Fruit fly (Drosophila melanogaster) whole organism, wandering third instar larva: ENCODE data around the gene Trmt112.
A peak's percentile ranks its signal among the peaks of the same experiment; 100 is the strongest.

Source experiments
- Abd-B ChIP-seq: fragments of >200 bp; optimal IDR thresholded peaks from 2 replicates; lab custom pipeline; 2017; ENCODE audit warnings: missing biosample characterization, missing genetic modification characterization
- CG32264 ChIP-seq: fragments of 200-800 bp; sonication (Bioruptor generic); optimal IDR thresholded peaks from 2 replicates; lab custom pipeline; 2016; ENCODE audit warnings: missing biosample characterization, missing genetic modification characterization
- CG9705 ChIP-seq: fragments of 200-800 bp; sonication (Bioruptor generic); optimal IDR thresholded peaks from 2 replicates; lab custom pipeline; 2018; ENCODE audit warnings: missing biosample characterization, mild to moderate bottlenecking, missing genetic modification characterization
- CrebA ChIP-seq: fragments of 200-800 bp; sonication (Bioruptor generic); optimal IDR thresholded peaks from 2 replicates; lab custom pipeline; 2016; ENCODE audit warnings: missing biosample characterization, mild to moderate bottlenecking, missing genetic modification characterization, borderline replicate concordance
- Dfd ChIP-seq: fragments of >200 bp; optimal IDR thresholded peaks from 2 replicates; lab custom pipeline; 2017; ENCODE audit warnings: missing biosample characterization, missing genetic modification characterization
- Dif ChIP-seq: fragments of 200-275, 200-300 bp; sonication (Bioruptor generic); optimal IDR thresholded peaks from 2 replicates; lab custom pipeline; 2018; ENCODE audit warnings: missing biosample characterization, missing genetic modification characterization; ENCODE audit not compliant: partially characterized antibody
- GATAd ChIP-seq: sonication (Bioruptor generic); optimal IDR thresholded peaks from 2 replicates; lab custom pipeline; 2016; ENCODE audit warnings: missing biosample characterization, missing genetic modification characterization
- HLH106 ChIP-seq: fragments of 200-800 bp; optimal IDR thresholded peaks from 3 replicates; lab custom pipeline; 2019; ENCODE audit warnings: missing biosample characterization, mild to moderate bottlenecking, missing genetic modification characterization, moderate library complexity
- Hnf4 ChIP-seq: fragments of 200-800 bp; sonication (Bioruptor generic); optimal IDR thresholded peaks from 2 replicates; lab custom pipeline; 2016; ENCODE audit warnings: missing biosample characterization, mild to moderate bottlenecking, missing genetic modification characterization
- Hr78 ChIP-seq: fragments of >200 bp; optimal IDR thresholded peaks from 2 replicates; lab custom pipeline; 2017; ENCODE audit warnings: missing biosample characterization, missing genetic modification characterization
- Jra ChIP-seq: sonication (Bioruptor generic); optimal IDR thresholded peaks from 2 replicates; lab custom pipeline; 2016; ENCODE audit warnings: missing biosample characterization, missing genetic modification characterization
- Mio ChIP-seq: sonication (Bioruptor generic); optimal IDR thresholded peaks from 2 replicates; lab custom pipeline; 2016; ENCODE audit warnings: missing biosample characterization, missing genetic modification characterization
- Myc ChIP-seq: fragments of >200 bp; optimal IDR thresholded peaks from 2 replicates; lab custom pipeline; 2017
- N ChIP-seq: fragments of >200 bp; optimal IDR thresholded peaks from 2 replicates; lab custom pipeline; 2018; ENCODE audit warnings: missing biosample characterization, missing external identifiers, missing genetic modification characterization
- OdsH ChIP-seq: fragments of 200-800 bp; sonication (Bioruptor generic); optimal IDR thresholded peaks from 2 replicates; lab custom pipeline; 2016; ENCODE audit warnings: missing biosample characterization, mild to moderate bottlenecking, missing genetic modification characterization
- Rel ChIP-seq, 2 experiments: fragments of 200-800 bp; sonication (Bioruptor generic) in 1 of 2; optimal IDR thresholded peaks; 2 replicates in 1 of 2; 3 replicates in 1 of 2; lab custom pipeline; 2016 to 2019; ENCODE audit warnings: mild to moderate bottlenecking in 2 of 2, missing biosample characterization in 2 of 2, missing genetic modification characterization in 2 of 2, moderate library complexity in 1 of 2
- Sp1 ChIP-seq: fragments of 200-800 bp; sonication (Bioruptor generic); optimal IDR thresholded peaks from 3 replicates; lab custom pipeline; 2019; ENCODE audit warnings: missing biosample characterization, mild to moderate bottlenecking, missing genetic modification characterization, moderate library complexity
- Vsx2 ChIP-seq: fragments of 200-300, 225-300 bp; sonication (Bioruptor generic); optimal IDR thresholded peaks from 2 replicates; lab custom pipeline; 2018; ENCODE audit warnings: missing biosample characterization, missing genetic modification characterization; ENCODE audit not compliant: partially characterized antibody
- br ChIP-seq: fragments of 200-800 bp; sonication (Bioruptor generic); optimal IDR thresholded peaks from 2 replicates; lab custom pipeline; 2016; ENCODE audit warnings: missing biosample characterization, missing genetic modification characterization
- brk ChIP-seq: fragments of 200-800 bp; sonication (Bioruptor generic); optimal IDR thresholded peaks from 2 replicates; lab custom pipeline; 2016; ENCODE audit warnings: missing biosample characterization, mild to moderate bottlenecking, missing genetic modification characterization
- dl ChIP-seq, 2 experiments: fragments of 175-275, 200-275 bp in 1 of 2; fragments of 200-275 bp in 1 of 2; sonication (Bioruptor generic); optimal IDR thresholded peaks; lab custom pipeline; 2018; ENCODE audit warnings: mild to moderate bottlenecking in 2 of 2, missing biosample characterization in 2 of 2, missing genetic modification characterization in 2 of 2, moderate library complexity in 2 of 2; ENCODE audit not compliant: partially characterized antibody in 2 of 2, insufficient read depth in 1 of 2
- dmrt93B ChIP-seq: fragments of 200-800 bp; sonication (Bioruptor generic); optimal IDR thresholded peaks from 2 replicates; lab custom pipeline; 2018; ENCODE audit warnings: missing biosample characterization, mild to moderate bottlenecking, missing genetic modification characterization
- dsf ChIP-seq: sonication (Bioruptor generic); optimal IDR thresholded peaks from 2 replicates; lab custom pipeline; 2016; ENCODE audit warnings: missing biosample characterization, missing genetic modification characterization, borderline replicate concordance
- ey ChIP-seq: fragments of 200-800 bp; sonication (Bioruptor generic); optimal IDR thresholded peaks from 2 replicates; lab custom pipeline; 2016; ENCODE audit warnings: missing biosample characterization, missing genetic modification characterization
- foxo ChIP-seq, 2 experiments: fragments of 200-800 bp; sonication (Bioruptor generic); optimal IDR thresholded peaks; 2 replicates in 1 of 2; 3 replicates in 1 of 2; lab custom pipeline; 2016 to 2017; ENCODE audit warnings: missing biosample characterization in 2 of 2, missing genetic modification characterization in 2 of 2
- fru ChIP-seq: fragments of 200-800 bp; sonication (Bioruptor generic); optimal IDR thresholded peaks from 3 replicates; lab custom pipeline; 2016; ENCODE audit warnings: missing biosample characterization, mild to moderate bottlenecking, missing genetic modification characterization
- h ChIP-seq: fragments of 200-800 bp; sonication (Bioruptor generic); optimal IDR thresholded peaks from 3 replicates; lab custom pipeline; 2016; ENCODE audit warnings: missing biosample characterization, mild to moderate bottlenecking, missing genetic modification characterization
- jim ChIP-seq: fragments of 175-275, 200-325 bp; sonication (Bioruptor generic); optimal IDR thresholded peaks from 2 replicates; lab custom pipeline; 2016; ENCODE audit warnings: missing biosample characterization, mild to moderate bottlenecking, missing genetic modification characterization
- lola ChIP-seq: fragments of >200 bp; optimal IDR thresholded peaks from 2 replicates; lab custom pipeline; 2017; ENCODE audit warnings: missing biosample characterization, missing genetic modification characterization
- pan ChIP-seq: fragments of >200 bp; optimal IDR thresholded peaks from 2 replicates; lab custom pipeline; 2017
- psq ChIP-seq: fragments of 200-800 bp; sonication (Bioruptor generic); optimal IDR thresholded peaks from 3 replicates; lab custom pipeline; 2017; ENCODE audit warnings: missing biosample characterization, mild to moderate bottlenecking, missing genetic modification characterization, moderate library complexity
- rgr ChIP-seq: fragments of 200-800 bp; sonication (Bioruptor generic); optimal IDR thresholded peaks from 3 replicates; lab custom pipeline; 2016; ENCODE audit warnings: missing biosample characterization, mild to moderate bottlenecking, missing genetic modification characterization
- sage ChIP-seq: fragments of 200-800 bp; sonication (Bioruptor generic); optimal IDR thresholded peaks from 2 replicates; lab custom pipeline; 2016; ENCODE audit warnings: missing biosample characterization, mild to moderate bottlenecking, missing genetic modification characterization
- sv ChIP-seq: fragments of 200-800 bp; sonication (Bioruptor generic); optimal IDR thresholded peaks from 3 replicates; lab custom pipeline; 2016; ENCODE audit warnings: missing biosample characterization, missing genetic modification characterization
- usp ChIP-seq: fragments of >200 bp; optimal IDR thresholded peaks from 2 replicates; lab custom pipeline; 2017; ENCODE audit warnings: missing biosample characterization, missing genetic modification characterization
- woc ChIP-seq: sonication (Bioruptor generic); optimal IDR thresholded peaks from 2 replicates; lab custom pipeline; 2016; ENCODE audit warnings: missing biosample characterization, mild to moderate bottlenecking, missing genetic modification characterization

Gene Trmt112

DNA sequence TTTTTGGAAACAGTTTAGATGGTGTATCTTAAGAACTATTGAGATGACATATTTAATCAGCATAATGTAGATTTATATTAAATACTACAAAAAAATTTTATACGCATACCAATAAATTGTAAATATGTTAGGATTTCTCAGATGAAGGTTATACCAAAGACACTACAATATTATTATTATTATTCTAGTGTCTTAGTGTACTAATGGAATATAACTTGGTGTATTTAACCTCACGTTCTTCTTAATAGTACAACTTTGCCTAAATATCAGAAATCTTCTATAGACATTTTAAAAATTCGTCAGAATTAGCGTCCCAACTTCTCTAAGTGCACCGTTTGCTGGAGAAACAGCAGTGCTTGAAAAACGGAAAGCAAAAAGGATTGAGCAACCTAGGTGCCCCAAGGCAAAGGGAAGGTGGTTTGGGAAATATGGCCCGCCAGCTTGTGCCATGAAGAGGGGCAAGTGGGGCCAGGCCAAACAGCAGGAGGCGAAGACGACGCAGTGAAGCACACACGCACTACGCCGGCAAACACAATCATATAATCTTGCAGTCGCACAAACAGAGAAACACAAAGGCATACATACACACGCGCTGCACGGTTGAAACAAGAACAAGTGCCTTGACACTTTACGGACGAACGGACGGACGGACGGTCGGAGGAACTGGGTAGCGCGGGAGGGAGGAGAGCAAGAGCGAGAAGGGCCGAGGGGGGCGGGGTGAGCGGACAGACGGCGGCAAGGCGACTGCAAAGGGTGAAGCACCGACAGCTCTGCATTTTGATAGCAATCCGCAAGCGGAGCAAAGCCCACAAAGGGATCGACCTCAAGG lies 36.5 kb upstream of the Trmt112 start:
- TF ChIP-seq foxo (GFP tag; optimal IDR thresholded peaks at IDR 0.05; lab: Kevin White, UChicago) (peak in 1 of 2 experiments; percentile 42), Sp1 (GFP tag; lab: Kevin White, UChicago) (peak; percentile 36), Abd-B (GFP tag; lab: Kevin White, UChicago) (no peak), Rel (GFP tag; optimal IDR thresholded peaks at IDR 0.05; lab: Kevin White, UChicago) (no peak), Rel (tag; optimal IDR thresholded peaks at IDR 0.05; lab: Kevin White, UChicago) (peak; percentile 87), Dif (peak; percentile 2), brk (no peak), h (GFP tag; lab: Kevin White, UChicago) (peak; percentile 31), HLH106 (tag; lab: Kevin White, UChicago) (peak; percentile 43), Vsx2 (GFP tag; lab: Kevin White, UChicago) (peak; percentile 12), jim (no peak), psq (GFP tag; lab: Kevin White, UChicago) (no peak), CG9705 (GFP tag; lab: Kevin White, UChicago) (no peak), OdsH (peak; percentile 10), dl (GFP tag; optimal IDR thresholded peaks at IDR 0.05; lab: Kevin White, UChicago; ENCODE audit: insufficient read depth in 1 of 2, partially characterized antibody in 2 of 2) (peak in 1 of 2 experiments; percentile 59), woc (GFP tag; lab: Kevin White, UChicago) (peak; percentile 48)

DNA sequence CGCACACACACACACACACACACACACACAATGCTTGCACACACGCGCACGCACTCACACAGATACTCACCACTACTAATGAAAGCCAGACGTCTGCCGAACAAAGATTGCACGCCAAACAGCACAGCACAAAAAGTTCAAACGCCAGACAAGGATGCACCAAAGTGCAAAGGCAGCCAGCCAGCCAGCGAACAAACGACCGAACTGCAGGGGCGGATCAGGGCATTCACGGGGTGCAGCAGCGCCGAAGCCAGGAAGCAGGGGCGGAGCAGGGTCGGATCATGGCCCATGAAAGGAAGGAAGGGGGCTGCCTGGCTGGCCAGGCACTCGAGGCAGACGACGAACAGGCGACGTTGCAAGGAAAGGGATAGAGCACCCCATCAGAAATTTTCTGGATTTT lies 35.9 kb upstream of the Trmt112 start:
- TF ChIP-seq lola (GFP tag; lab: Kevin White, UChicago) (no peak), Rel (GFP tag; optimal IDR thresholded peaks at IDR 0.05; lab: Kevin White, UChicago) (peak; percentile 24), Rel (tag; optimal IDR thresholded peaks at IDR 0.05; lab: Kevin White, UChicago) (no peak), jim (peak; percentile 5), fru (GFP tag; lab: Kevin White, UChicago) (peak; percentile 19), Dif (peak; percentile 88), Hnf4 (GFP tag; lab: Kevin White, UChicago) (peak; percentile 44), psq (GFP tag; lab: Kevin White, UChicago) (peak; percentile 12), sv (GFP tag; lab: Kevin White, UChicago) (no peak), Myc (no peak), Vsx2 (GFP tag; lab: Kevin White, UChicago) (peak; percentile 31), br (GFP tag; lab: Kevin White, UChicago) (peak; percentile 57), woc (GFP tag; lab: Kevin White, UChicago) (peak; percentile 77), GATAd (GFP tag; lab: Kevin White, UChicago) (no peak), pan (lab: Kevin White, UChicago) (no peak), HLH106 (tag; lab: Kevin White, UChicago) (no peak), Dfd (GFP tag; lab: Kevin White, UChicago) (peak; percentile 47), OdsH (no peak), N (no peak), CG9705 (GFP tag; lab: Kevin White, UChicago) (peak; percentile 10), dsf (GFP tag; lab: Kevin White, UChicago) (no peak), dl (GFP tag; optimal IDR thresholded peaks at IDR 0.05; lab: Kevin White, UChicago; ENCODE audit: insufficient read depth in 1 of 2, partially characterized antibody in 2 of 2) (peak in 1 of 2 experiments; percentile 43)
- TF ChIP-seq, all 38 proteins: peak for 12

DNA sequence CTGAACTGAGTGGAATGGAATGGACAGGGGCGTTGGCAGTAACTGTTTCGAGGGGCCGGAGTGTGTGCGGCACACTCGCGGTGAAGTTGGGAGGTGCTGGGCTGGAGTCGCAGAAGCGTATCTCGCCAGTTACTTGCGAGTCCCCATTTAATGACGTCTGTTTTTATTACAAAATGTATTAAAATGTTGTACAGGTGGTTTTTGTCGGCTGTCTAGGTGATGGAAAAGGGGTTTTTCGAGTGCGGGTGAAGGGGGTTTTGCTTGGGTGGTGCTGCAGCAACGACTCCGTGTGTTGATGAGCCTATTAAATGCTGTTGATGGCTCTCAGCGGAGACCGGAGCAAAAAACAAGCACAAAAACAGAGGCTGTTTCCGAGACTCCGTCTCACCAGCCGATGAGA lies 34.7 kb upstream of the Trmt112 start:
- peak; percentile 33 for TF ChIP-seq psq (GFP tag; lab: Kevin White, UChicago)
- no peak for TF ChIP-seq dl (GFP tag; optimal IDR thresholded peaks at IDR 0.05; lab: Kevin White, UChicago; ENCODE audit: insufficient read depth in 1 of 2, partially characterized antibody in 2 of 2)
- TF ChIP-seq lola (GFP tag; lab: Kevin White, UChicago) = no peak
- peak; percentile 70 for TF ChIP-seq fru (GFP tag; lab: Kevin White, UChicago)
- no peak for TF ChIP-seq brk
- no peak for TF ChIP-seq N
- TF ChIP-seq Abd-B (GFP tag; lab: Kevin White, UChicago) = no peak
- TF ChIP-seq Rel (GFP tag; optimal IDR thresholded peaks at IDR 0.05; lab: Kevin White, UChicago) = no peak
- TF ChIP-seq Rel (tag; optimal IDR thresholded peaks at IDR 0.05; lab: Kevin White, UChicago) = no peak
- TF ChIP-seq woc (GFP tag; lab: Kevin White, UChicago) = peak; percentile 41
- peak; percentile 10 for TF ChIP-seq dmrt93B
- no peak for TF ChIP-seq CG32264 (GFP tag; lab: Kevin White, UChicago)
- TF ChIP-seq h (GFP tag; lab: Kevin White, UChicago) = peak; percentile 61
- no peak for TF ChIP-seq usp (GFP tag; lab: Kevin White, UChicago)
- TF ChIP-seq HLH106 (tag; lab: Kevin White, UChicago) = peak; percentile 37
- TF ChIP-seq br (GFP tag; lab: Kevin White, UChicago) = peak; percentile 64
- peak in 1 of 2 experiments; percentile 57 for TF ChIP-seq foxo (GFP tag; optimal IDR thresholded peaks at IDR 0.05; lab: Kevin White, UChicago)
- no peak for TF ChIP-seq Vsx2 (GFP tag; lab: Kevin White, UChicago)
- TF ChIP-seq ey (GFP tag; lab: Kevin White, UChicago) = peak; percentile 49
- TF ChIP-seq pan (lab: Kevin White, UChicago) = no peak
- TF ChIP-seq rgr = peak; percentile 51
- TF ChIP-seq Mio (GFP tag; lab: Kevin White, UChicago) = no peak
- no peak for TF ChIP-seq sage (GFP tag; lab: Kevin White, UChicago)
- TF ChIP-seq sv (GFP tag; lab: Kevin White, UChicago) = no peak
- no peak for TF ChIP-seq dsf (GFP tag; lab: Kevin White, UChicago)
- no peak for TF ChIP-seq Jra (GFP tag; lab: Kevin White, UChicago)
- TF ChIP-seq Dif = no peak
- TF ChIP-seq GATAd (GFP tag; lab: Kevin White, UChicago) = no peak
- no peak for TF ChIP-seq CrebA (GFP tag; lab: Kevin White, UChicago)
- TF ChIP-seq CG9705 (GFP tag; lab: Kevin White, UChicago) = no peak
- TF ChIP-seq Myc = no peak
- TF ChIP-seq jim = no peak
- TF ChIP-seq Dfd (GFP tag; lab: Kevin White, UChicago) = no peak
- TF ChIP-seq Hr78 (GFP tag; lab: Kevin White, UChicago) = no peak
- peak; percentile 21 for TF ChIP-seq Hnf4 (GFP tag; lab: Kevin White, UChicago)
- peak; percentile 24 for TF ChIP-seq Sp1 (GFP tag; lab: Kevin White, UChicago)
- peak; percentile 40 for TF ChIP-seq OdsH
- TF ChIP-seq, all 38 proteins: peak for 13
